Worm (Caenorhabditis elegans): ENCODE results near the gene fkh-2.

The fkh-2 gene

DNA sequence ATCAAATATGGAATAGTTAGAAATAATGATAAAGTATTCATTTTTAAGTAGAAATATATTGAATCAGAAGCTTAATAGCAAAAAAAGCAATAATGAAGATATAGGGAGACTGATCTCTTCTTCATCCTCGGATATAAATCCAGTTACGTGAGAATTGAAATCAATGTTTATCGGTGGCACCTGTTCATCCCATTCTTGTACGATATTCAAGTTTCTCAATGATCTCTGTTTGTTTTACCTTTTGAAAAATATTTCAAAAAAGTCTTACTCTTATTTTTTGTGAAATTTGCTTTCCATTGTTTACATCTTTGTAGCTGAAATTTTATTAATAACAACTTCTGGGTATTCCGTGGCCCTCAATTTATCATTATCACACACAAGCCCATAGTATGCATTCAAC is 16.3 kb upstream of the fkh-2 start, which contains the start of gene T14G12.12:
Gene T14G12.12, minus strand, starts transcription at position 101 of the 400 bp plus-strand sequence.
- no peak for TF ChIP-seq nhr-11 (tag; optimal IDR thresholded peaks at IDR 0.05)
- no peak for TF ChIP-seq sma-3 (GFP tag; optimal IDR thresholded peaks at IDR 0.05)
- no peak for TF ChIP-seq ZK546.5 (tag; optimal IDR thresholded peaks at IDR 0.05)
- TF ChIP-seq elt-3 (tag; optimal IDR thresholded peaks at IDR 0.05): no peak
- no peak for TF ChIP-seq nhr-129 (tag; optimal IDR thresholded peaks at IDR 0.05)
- no peak for TF ChIP-seq nhr-10 (tag; optimal IDR thresholded peaks at IDR 0.05)
- TF ChIP-seq aly-2 (tag; optimal IDR thresholded peaks at IDR 0.05): no peak

DNA sequence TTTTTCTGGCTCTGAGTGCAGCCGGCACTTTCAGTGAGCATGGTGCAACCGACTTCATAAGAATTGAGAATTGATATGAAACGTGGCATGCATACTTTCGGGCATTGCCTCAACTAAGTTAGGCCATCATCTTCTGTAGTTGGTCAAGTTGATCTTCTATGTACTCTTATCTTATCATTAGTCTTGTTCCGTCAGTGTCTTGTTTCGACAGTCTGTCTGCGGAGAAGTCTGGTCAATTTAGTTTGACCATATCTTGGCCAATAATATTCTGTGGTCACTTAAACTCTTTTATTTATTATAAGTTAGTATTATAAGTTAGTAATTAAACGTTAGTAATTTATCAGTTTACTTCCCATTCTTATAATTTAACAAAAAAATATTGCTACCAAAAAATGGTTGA is 14.1 kb upstream of the fkh-2 start:
- TF ChIP-seq ama-1 (optimal IDR thresholded peaks at IDR 0.05): no peak
- TF ChIP-seq sma-9 (GFP tag; optimal IDR thresholded peaks at IDR 0.05): peak; percentile 20
- no peak for TF ChIP-seq sma-9 (tag; optimal IDR thresholded peaks at IDR 0.05)
- TF ChIP-seq nhr-21 (tag; optimal IDR thresholded peaks at IDR 0.05): peak; percentile 31

DNA sequence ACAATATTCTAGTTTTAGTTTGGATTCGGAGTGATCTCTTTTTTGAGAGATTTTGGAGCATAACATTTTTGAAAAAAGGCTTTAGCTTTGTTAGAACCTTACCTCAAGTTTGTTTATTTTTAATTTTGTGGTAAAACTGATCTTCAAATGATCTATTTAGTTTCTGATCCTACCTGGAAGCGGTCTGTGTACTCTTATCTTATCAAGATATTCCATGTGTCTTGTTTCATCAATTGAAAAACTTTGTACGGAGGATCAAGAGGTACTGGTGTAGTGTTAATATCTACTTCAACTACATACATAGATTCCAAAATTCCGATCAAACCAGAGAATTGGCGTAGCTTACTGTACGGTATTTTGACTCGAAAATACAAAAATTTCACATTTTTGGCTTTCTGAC is 13.6 kb upstream of the fkh-2 start:
- TF ChIP-seq peb-1 (tag; optimal IDR thresholded peaks at IDR 0.05) (no peak), dmd-4 (tag; optimal IDR thresholded peaks at IDR 0.05) (no peak), R02D3.7 (tag; optimal IDR thresholded peaks at IDR 0.05) (no peak), elt-1 (tag; optimal IDR thresholded peaks at IDR 0.05) (no peak), lin-13 (GFP tag; optimal IDR thresholded peaks at IDR 0.05) (no peak), nhr-77 (tag; optimal IDR thresholded peaks at IDR 0.05) (no peak), ZK546.5 (tag; optimal IDR thresholded peaks at IDR 0.05) (no peak), nhr-10 (tag; optimal IDR thresholded peaks at IDR 0.05) (no peak), blmp-1 (tag; optimal IDR thresholded peaks at IDR 0.05; ENCODE audit: insufficient read depth) (no peak), egl-27 (tag; optimal IDR thresholded peaks at IDR 0.05) (no peak)

DNA sequence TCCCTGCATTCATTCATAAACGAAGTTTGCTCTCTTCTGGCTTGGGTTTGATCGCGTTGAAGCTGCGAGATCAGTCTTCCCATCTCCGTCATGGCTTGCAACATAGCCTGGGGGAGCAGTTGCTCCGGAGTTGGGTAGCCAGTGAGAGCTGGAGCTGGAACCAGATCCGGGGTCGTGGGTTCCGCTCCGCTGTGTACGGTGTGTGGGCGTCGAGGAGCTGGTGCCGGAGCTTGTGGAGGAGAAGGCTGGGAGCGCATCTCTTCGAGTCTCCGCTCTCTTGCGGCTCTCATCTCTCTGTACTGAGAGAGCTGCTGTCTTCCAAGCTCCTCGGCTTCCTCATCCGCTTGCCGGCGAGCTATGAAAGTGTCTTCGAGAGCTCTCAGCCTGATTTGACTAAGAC is 10.3 kb upstream of the fkh-2 start:
- TF ChIP-seq nhr-25 (tag; optimal IDR thresholded peaks at IDR 0.05): no peak
- TF ChIP-seq nhr-237 (tag; optimal IDR thresholded peaks at IDR 0.05): no peak
- no peak for TF ChIP-seq unc-55 (GFP tag; optimal IDR thresholded peaks at IDR 0.05)
- no peak for TF ChIP-seq fos-1 (tag; optimal IDR thresholded peaks at IDR 0.05)
- TF ChIP-seq nhr-23 (tag; optimal IDR thresholded peaks at IDR 0.05): no peak
- TF ChIP-seq blmp-1 (tag; optimal IDR thresholded peaks at IDR 0.05; ENCODE audit: insufficient read depth): no peak
- no peak for TF ChIP-seq ama-1 (optimal IDR thresholded peaks at IDR 0.05)
- no peak for TF ChIP-seq unc-62 (GFP tag; optimal IDR thresholded peaks at IDR 0.05)
- TF ChIP-seq nhr-129 (tag; optimal IDR thresholded peaks at IDR 0.05): no peak
- no peak for TF ChIP-seq ceh-16 (tag; optimal IDR thresholded peaks at IDR 0.05)
- no peak for TF ChIP-seq sma-3 (GFP tag; optimal IDR thresholded peaks at IDR 0.05)
- no peak for TF ChIP-seq crh-2 (tag; optimal IDR thresholded peaks at IDR 0.05)
- no peak for TF ChIP-seq nhr-6 (tag; optimal IDR thresholded peaks at IDR 0.05)
- no peak for TF ChIP-seq mab-5 (tag; optimal IDR thresholded peaks at IDR 0.05)
- no peak for TF ChIP-seq ZK546.5 (tag; optimal IDR thresholded peaks at IDR 0.05)
- no peak for TF ChIP-seq nhr-11 (tag; optimal IDR thresholded peaks at IDR 0.05)
- no peak for TF ChIP-seq nhr-12 (tag; optimal IDR thresholded peaks at IDR 0.05)

DNA sequence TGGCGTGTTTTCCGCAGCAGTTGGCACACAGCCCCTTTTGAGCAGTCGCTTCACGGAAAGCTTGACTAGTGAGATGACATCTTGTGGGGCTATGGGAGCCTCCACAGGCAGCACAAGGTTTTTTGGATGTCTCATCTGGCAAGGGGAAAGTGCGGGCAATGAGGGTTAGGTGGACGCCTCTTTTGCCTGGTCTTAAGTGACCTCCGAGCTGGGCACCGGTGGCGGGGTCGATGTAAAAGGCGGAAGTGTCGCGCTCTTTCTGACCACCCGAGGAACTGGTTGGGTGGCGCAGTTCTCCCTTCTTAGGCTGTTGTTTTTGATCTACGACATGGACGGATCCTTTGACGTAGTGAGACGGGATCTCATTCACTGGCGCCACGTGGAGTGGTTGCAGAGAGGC is 9.2 kb upstream of the fkh-2 start:
- TF ChIP-seq nhr-21 (tag; optimal IDR thresholded peaks at IDR 0.05) (no peak), unc-39 (tag; optimal IDR thresholded peaks at IDR 0.05) (no peak), lin-39 (tag; optimal IDR thresholded peaks at IDR 0.05) (no peak), crh-2 (tag; optimal IDR thresholded peaks at IDR 0.05) (no peak), peb-1 (tag; optimal IDR thresholded peaks at IDR 0.05) (no peak), sem-4 (tag; optimal IDR thresholded peaks at IDR 0.05) (no peak), zag-1 (tag; optimal IDR thresholded peaks at IDR 0.05) (no peak), dmd-4 (tag; optimal IDR thresholded peaks at IDR 0.05) (no peak), ztf-1 (GFP tag; conservative IDR thresholded peaks at IDR 0.05) (no peak)

DNA sequence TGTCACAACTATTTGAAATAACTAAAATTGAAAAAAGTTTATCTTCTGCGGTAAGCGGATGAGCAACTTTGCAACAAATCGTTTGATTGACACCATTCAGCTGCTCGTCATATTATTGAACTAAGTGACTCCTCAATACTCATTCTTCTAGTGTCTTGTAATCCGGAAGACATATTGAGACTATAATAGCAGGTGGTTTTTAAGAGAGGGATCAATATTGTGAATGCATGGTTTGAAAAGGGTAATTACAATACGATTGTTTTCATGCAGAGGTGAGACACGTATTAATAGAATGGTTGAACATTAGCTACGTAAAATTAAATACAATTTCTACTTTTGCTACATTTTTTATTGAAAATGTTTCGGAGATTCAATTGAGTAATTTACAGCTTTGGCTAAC is 1.1 kb upstream of the fkh-2 start:
- no peak for TF ChIP-seq lin-13 (GFP tag; optimal IDR thresholded peaks at IDR 0.05)
- no peak for TF ChIP-seq nhr-12 (tag; optimal IDR thresholded peaks at IDR 0.05)
- no peak for TF ChIP-seq sma-3 (GFP tag; optimal IDR thresholded peaks at IDR 0.05)
- TF ChIP-seq sma-9 (GFP tag; optimal IDR thresholded peaks at IDR 0.05): no peak
- no peak for TF ChIP-seq sma-9 (tag; optimal IDR thresholded peaks at IDR 0.05)
- TF ChIP-seq dmd-4 (tag; optimal IDR thresholded peaks at IDR 0.05): no peak
- TF ChIP-seq ztf-1 (GFP tag; conservative IDR thresholded peaks at IDR 0.05): no peak
- no peak for TF ChIP-seq nhr-77 (tag; optimal IDR thresholded peaks at IDR 0.05)
- no peak for TF ChIP-seq lin-39 (tag; optimal IDR thresholded peaks at IDR 0.05)
- no peak for TF ChIP-seq snpc-4 (tag; optimal IDR thresholded peaks at IDR 0.05)
- no peak for TF ChIP-seq elt-1 (tag; optimal IDR thresholded peaks at IDR 0.05)
- TF ChIP-seq alr-1 (tag; optimal IDR thresholded peaks at IDR 0.05): no peak
- TF ChIP-seq unc-39 (tag; optimal IDR thresholded peaks at IDR 0.05): no peak
- no peak for TF ChIP-seq blmp-1 (tag; optimal IDR thresholded peaks at IDR 0.05; ENCODE audit: insufficient read depth)
- no peak for TF ChIP-seq elt-3 (tag; optimal IDR thresholded peaks at IDR 0.05)
- TF ChIP-seq C34F6.9 (tag; optimal IDR thresholded peaks at IDR 0.05): no peak
